Fruit fly (Drosophila melanogaster) whole organism, wandering third instar larva: ENCODE measurements around the gene Rip11.

Source experiments
- Abd-B ChIP-seq: fragments of >200 bp; optimal IDR thresholded peaks from 2 replicates; lab custom pipeline; 2017; ENCODE audit warnings: missing biosample characterization, missing genetic modification characterization
- CG32264 ChIP-seq: fragments of 200-800 bp; sonication (Bioruptor generic); optimal IDR thresholded peaks from 2 replicates; lab custom pipeline; 2016; ENCODE audit warnings: missing biosample characterization, missing genetic modification characterization
- CG9705 ChIP-seq: fragments of 200-800 bp; sonication (Bioruptor generic); optimal IDR thresholded peaks from 2 replicates; lab custom pipeline; 2018; ENCODE audit warnings: missing biosample characterization, mild to moderate bottlenecking, missing genetic modification characterization
- CrebA ChIP-seq: fragments of 200-800 bp; sonication (Bioruptor generic); optimal IDR thresholded peaks from 2 replicates; lab custom pipeline; 2016; ENCODE audit warnings: missing biosample characterization, mild to moderate bottlenecking, missing genetic modification characterization, borderline replicate concordance
- Dfd ChIP-seq: fragments of >200 bp; optimal IDR thresholded peaks from 2 replicates; lab custom pipeline; 2017; ENCODE audit warnings: missing biosample characterization, missing genetic modification characterization
- Dif ChIP-seq: fragments of 200-275, 200-300 bp; sonication (Bioruptor generic); optimal IDR thresholded peaks from 2 replicates; lab custom pipeline; 2018; ENCODE audit warnings: missing biosample characterization, missing genetic modification characterization; ENCODE audit not compliant: partially characterized antibody
- GATAd ChIP-seq: sonication (Bioruptor generic); optimal IDR thresholded peaks from 2 replicates; lab custom pipeline; 2016; ENCODE audit warnings: missing biosample characterization, missing genetic modification characterization
- HLH106 ChIP-seq: fragments of 200-800 bp; optimal IDR thresholded peaks from 3 replicates; lab custom pipeline; 2019; ENCODE audit warnings: missing biosample characterization, mild to moderate bottlenecking, missing genetic modification characterization, moderate library complexity
- Hnf4 ChIP-seq: fragments of 200-800 bp; sonication (Bioruptor generic); optimal IDR thresholded peaks from 2 replicates; lab custom pipeline; 2016; ENCODE audit warnings: missing biosample characterization, mild to moderate bottlenecking, missing genetic modification characterization
- Hr78 ChIP-seq: fragments of >200 bp; optimal IDR thresholded peaks from 2 replicates; lab custom pipeline; 2017; ENCODE audit warnings: missing biosample characterization, missing genetic modification characterization
- Hr83 ChIP-seq: fragments of 200-300 bp; sonication (Bioruptor generic); optimal IDR thresholded peaks from 2 replicates; lab custom pipeline; 2016; ENCODE audit warnings: missing biosample characterization, mild to moderate bottlenecking, missing genetic modification characterization, moderate library complexity; ENCODE audit not compliant: poor library complexity, severe bottlenecking
- Jra ChIP-seq: sonication (Bioruptor generic); optimal IDR thresholded peaks from 2 replicates; lab custom pipeline; 2016; ENCODE audit warnings: missing biosample characterization, missing genetic modification characterization
- Mio ChIP-seq: sonication (Bioruptor generic); optimal IDR thresholded peaks from 2 replicates; lab custom pipeline; 2016; ENCODE audit warnings: missing biosample characterization, missing genetic modification characterization
- Myc ChIP-seq: fragments of >200 bp; optimal IDR thresholded peaks from 2 replicates; lab custom pipeline; 2017
- OdsH ChIP-seq: fragments of 200-800 bp; sonication (Bioruptor generic); optimal IDR thresholded peaks from 2 replicates; lab custom pipeline; 2016; ENCODE audit warnings: missing biosample characterization, mild to moderate bottlenecking, missing genetic modification characterization
- Rel ChIP-seq, 2 experiments: fragments of 200-800 bp; sonication (Bioruptor generic) in 1 of 2; optimal IDR thresholded peaks; 2 replicates in 1 of 2; 3 replicates in 1 of 2; lab custom pipeline; 2016 to 2019; ENCODE audit warnings: mild to moderate bottlenecking in 2 of 2, missing biosample characterization in 2 of 2, missing genetic modification characterization in 2 of 2, moderate library complexity in 1 of 2
- Sp1 ChIP-seq: fragments of 200-800 bp; sonication (Bioruptor generic); optimal IDR thresholded peaks from 3 replicates; lab custom pipeline; 2019; ENCODE audit warnings: missing biosample characterization, mild to moderate bottlenecking, missing genetic modification characterization, moderate library complexity
- Vsx2 ChIP-seq: fragments of 200-300, 225-300 bp; sonication (Bioruptor generic); optimal IDR thresholded peaks from 2 replicates; lab custom pipeline; 2018; ENCODE audit warnings: missing biosample characterization, missing genetic modification characterization; ENCODE audit not compliant: partially characterized antibody
- br ChIP-seq: fragments of 200-800 bp; sonication (Bioruptor generic); optimal IDR thresholded peaks from 2 replicates; lab custom pipeline; 2016; ENCODE audit warnings: missing biosample characterization, missing genetic modification characterization
- brk ChIP-seq: fragments of 200-800 bp; sonication (Bioruptor generic); optimal IDR thresholded peaks from 2 replicates; lab custom pipeline; 2016; ENCODE audit warnings: missing biosample characterization, mild to moderate bottlenecking, missing genetic modification characterization
- dl ChIP-seq, 2 experiments: fragments of 175-275, 200-275 bp in 1 of 2; fragments of 200-275 bp in 1 of 2; sonication (Bioruptor generic); optimal IDR thresholded peaks; lab custom pipeline; 2018; ENCODE audit warnings: mild to moderate bottlenecking in 2 of 2, missing biosample characterization in 2 of 2, missing genetic modification characterization in 2 of 2, moderate library complexity in 2 of 2; ENCODE audit not compliant: partially characterized antibody in 2 of 2, insufficient read depth in 1 of 2
- dsf ChIP-seq: sonication (Bioruptor generic); optimal IDR thresholded peaks from 2 replicates; lab custom pipeline; 2016; ENCODE audit warnings: missing biosample characterization, missing genetic modification characterization, borderline replicate concordance
- ey ChIP-seq: fragments of 200-800 bp; sonication (Bioruptor generic); optimal IDR thresholded peaks from 2 replicates; lab custom pipeline; 2016; ENCODE audit warnings: missing biosample characterization, missing genetic modification characterization
- foxo ChIP-seq, 2 experiments: fragments of 200-800 bp; sonication (Bioruptor generic); optimal IDR thresholded peaks; 2 replicates in 1 of 2; 3 replicates in 1 of 2; lab custom pipeline; 2016 to 2017; ENCODE audit warnings: missing biosample characterization in 2 of 2, missing genetic modification characterization in 2 of 2
- fru ChIP-seq: fragments of 200-800 bp; sonication (Bioruptor generic); optimal IDR thresholded peaks from 3 replicates; lab custom pipeline; 2016; ENCODE audit warnings: missing biosample characterization, mild to moderate bottlenecking, missing genetic modification characterization
- h ChIP-seq: fragments of 200-800 bp; sonication (Bioruptor generic); optimal IDR thresholded peaks from 3 replicates; lab custom pipeline; 2016; ENCODE audit warnings: missing biosample characterization, mild to moderate bottlenecking, missing genetic modification characterization
- jim ChIP-seq: fragments of 175-275, 200-325 bp; sonication (Bioruptor generic); optimal IDR thresholded peaks from 2 replicates; lab custom pipeline; 2016; ENCODE audit warnings: missing biosample characterization, mild to moderate bottlenecking, missing genetic modification characterization
- lola ChIP-seq: fragments of >200 bp; optimal IDR thresholded peaks from 2 replicates; lab custom pipeline; 2017; ENCODE audit warnings: missing biosample characterization, missing genetic modification characterization
- pan ChIP-seq: fragments of >200 bp; optimal IDR thresholded peaks from 2 replicates; lab custom pipeline; 2017
- rgr ChIP-seq: fragments of 200-800 bp; sonication (Bioruptor generic); optimal IDR thresholded peaks from 3 replicates; lab custom pipeline; 2016; ENCODE audit warnings: missing biosample characterization, mild to moderate bottlenecking, missing genetic modification characterization
- sage ChIP-seq: fragments of 200-800 bp; sonication (Bioruptor generic); optimal IDR thresholded peaks from 2 replicates; lab custom pipeline; 2016; ENCODE audit warnings: missing biosample characterization, mild to moderate bottlenecking, missing genetic modification characterization
- sv ChIP-seq: fragments of 200-800 bp; sonication (Bioruptor generic); optimal IDR thresholded peaks from 3 replicates; lab custom pipeline; 2016; ENCODE audit warnings: missing biosample characterization, missing genetic modification characterization
- usp ChIP-seq: fragments of >200 bp; optimal IDR thresholded peaks from 2 replicates; lab custom pipeline; 2017; ENCODE audit warnings: missing biosample characterization, missing genetic modification characterization
- woc ChIP-seq: sonication (Bioruptor generic); optimal IDR thresholded peaks from 2 replicates; lab custom pipeline; 2016; ENCODE audit warnings: missing biosample characterization, mild to moderate bottlenecking, missing genetic modification characterization

Rip11 gene

dm6 chrX:18678876-18679275 is 31.4 kb upstream of the Rip11 start:
- TF ChIP-seq HLH106 (tag; lab: Kevin White, UChicago) (no peak), Hnf4 (GFP tag; lab: Kevin White, UChicago) (no peak), Abd-B (GFP tag; lab: Kevin White, UChicago) (no peak), pan (lab: Kevin White, UChicago) (no peak), CG32264 (GFP tag; lab: Kevin White, UChicago) (no peak), CrebA (GFP tag; lab: Kevin White, UChicago) (no peak), Jra (no peak), woc (GFP tag; lab: Kevin White, UChicago) (no peak), usp (GFP tag; lab: Kevin White, UChicago) (no peak), jim (GFP tag; lab: Kevin White, UChicago) (no peak), fru (GFP tag; lab: Kevin White, UChicago) (no peak), GATAd (GFP tag; lab: Kevin White, UChicago) (no peak), brk (GFP tag; lab: Kevin White, UChicago) (no peak), rgr (GFP tag; lab: Kevin White, UChicago) (no peak)

DNA sequence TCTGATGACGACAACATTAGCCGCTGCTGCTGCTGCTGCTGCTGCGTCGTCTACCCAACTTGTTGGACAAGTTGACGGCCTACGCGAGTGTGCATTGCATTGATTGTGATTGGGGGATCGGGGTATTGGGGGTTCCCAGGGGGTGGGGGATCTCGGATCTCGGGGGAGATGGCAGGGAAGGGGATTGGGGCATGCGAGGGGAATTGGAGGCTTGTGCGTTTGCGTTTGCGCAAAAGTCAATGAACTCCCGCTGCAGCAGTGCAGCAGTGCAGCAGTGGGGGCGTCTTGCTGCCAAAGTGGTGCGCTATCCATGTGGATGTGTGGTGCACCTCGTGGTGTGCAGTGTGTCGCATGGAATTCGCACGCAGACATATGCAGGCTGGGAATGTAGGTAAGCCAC is 29.3 kb upstream of the Rip11 start:
- TF ChIP-seq ey (GFP tag; lab: Kevin White, UChicago) (no peak), Dif (GFP tag; lab: Kevin White, UChicago) (no peak), Jra (no peak), OdsH (GFP tag; lab: Kevin White, UChicago) (no peak), CG32264 (GFP tag; lab: Kevin White, UChicago) (no peak), h (GFP tag; lab: Kevin White, UChicago) (no peak), dsf (GFP tag; lab: Kevin White, UChicago) (no peak), Hr83 (GFP tag; lab: Kevin White, UChicago) (no peak), rgr (GFP tag; lab: Kevin White, UChicago) (no peak), CrebA (GFP tag; lab: Kevin White, UChicago) (no peak), Dfd (no peak), br (GFP tag; lab: Kevin White, UChicago) (no peak), Rel (GFP tag; optimal IDR thresholded peaks at IDR 0.05; lab: Kevin White, UChicago) (no peak), Rel (tag; optimal IDR thresholded peaks at IDR 0.05; lab: Kevin White, UChicago) (no peak), Hr78 (GFP tag; lab: Kevin White, UChicago) (no peak), pan (lab: Kevin White, UChicago) (no peak), GATAd (GFP tag; lab: Kevin White, UChicago) (no peak), woc (GFP tag; lab: Kevin White, UChicago) (no peak), Mio (GFP tag; lab: Kevin White, UChicago) (no peak), dl (GFP tag; optimal IDR thresholded peaks at IDR 0.05; lab: Kevin White, UChicago; ENCODE audit: insufficient read depth in 1 of 2, partially characterized antibody in 2 of 2) (no peak), Sp1 (no peak)

- TF ChIP-seq fru (GFP tag; lab: Kevin White, UChicago) (no peak), sage (GFP tag; lab: Kevin White, UChicago) (no peak), Vsx2 (GFP tag; lab: Kevin White, UChicago) (no peak)
These were observed 28.3 kb upstream of the Rip11 start for dm6 chrX:18675702-18676101.

DNA sequence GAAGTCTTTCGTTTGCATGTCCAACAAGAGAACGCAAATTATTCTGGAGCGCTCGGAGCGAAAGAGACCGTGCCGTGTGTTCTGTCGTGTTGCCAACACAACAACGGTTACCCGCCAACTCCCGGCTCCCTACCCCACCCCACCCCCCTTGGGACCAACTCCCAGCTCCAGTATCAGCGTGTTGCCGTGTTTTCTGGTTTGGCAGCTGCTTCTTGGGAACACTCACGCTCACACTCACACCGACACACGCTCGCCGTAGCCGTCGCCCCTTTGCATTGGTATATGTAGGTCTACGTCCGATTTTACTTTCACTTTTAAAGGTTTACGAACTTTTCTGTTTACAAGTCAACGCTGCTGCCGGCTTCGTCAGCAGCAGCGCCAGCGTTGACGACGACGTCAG is 27.8 kb upstream of the Rip11 start:
- TF ChIP-seq foxo (GFP tag; optimal IDR thresholded peaks at IDR 0.05; lab: Kevin White, UChicago) = no peak
- TF ChIP-seq br (GFP tag; lab: Kevin White, UChicago) = no peak
- TF ChIP-seq Mio (GFP tag; lab: Kevin White, UChicago) = no peak
- no peak for TF ChIP-seq Hnf4 (GFP tag; lab: Kevin White, UChicago)
- TF ChIP-seq CG32264 (GFP tag; lab: Kevin White, UChicago) = no peak
- no peak for TF ChIP-seq sv
- no peak for TF ChIP-seq lola (GFP tag; lab: Kevin White, UChicago)
- no peak for TF ChIP-seq OdsH (GFP tag; lab: Kevin White, UChicago)
- no peak for TF ChIP-seq CG9705 (GFP tag; lab: Kevin White, UChicago)
- TF ChIP-seq Myc (lab: Kevin White, UChicago) = no peak
- TF ChIP-seq Jra = no peak
- TF ChIP-seq CrebA (GFP tag; lab: Kevin White, UChicago) = no peak
- TF ChIP-seq Vsx2 (GFP tag; lab: Kevin White, UChicago) = no peak
- no peak for TF ChIP-seq Hr78 (GFP tag; lab: Kevin White, UChicago)
- TF ChIP-seq Rel (GFP tag; optimal IDR thresholded peaks at IDR 0.05; lab: Kevin White, UChicago) = no peak
- no peak for TF ChIP-seq Rel (tag; optimal IDR thresholded peaks at IDR 0.05; lab: Kevin White, UChicago)
- no peak for TF ChIP-seq pan (lab: Kevin White, UChicago)
- TF ChIP-seq Dif (GFP tag; lab: Kevin White, UChicago) = no peak
- TF ChIP-seq sage (GFP tag; lab: Kevin White, UChicago) = no peak
- no peak for TF ChIP-seq usp (GFP tag; lab: Kevin White, UChicago)
- TF ChIP-seq, all 38 proteins: peak for 0
